Worm (Caenorhabditis elegans) whole organism, midembryonic: ENCODE data around the gene clec-141.

ENCODE experiments used
- T22C8.4 ChIP-seq: fragments of 200-800 bp; sonication (Bioruptor generic); IDR thresholded peaks from 2 replicates; pipeline ENCODE4 v1.3.6; 2022; ENCODE audit warnings: missing genetic modification characterization, missing compliant biosample characterization
- cog-1 ChIP-seq: sonication (generic microtip); optimal IDR thresholded peaks from 2 replicates; lab custom pipeline; 2016; ENCODE audit warnings: missing genetic modification characterization, missing compliant biosample characterization
- flt-1 ChIP-seq: fragments of 200-800 bp; sonication (Bioruptor generic); IDR thresholded peaks from 2 replicates; pipeline ENCODE4 v1.3.6; 2022; ENCODE audit warnings: missing genetic modification characterization, missing compliant biosample characterization
- klf-2 ChIP-seq: fragments of 200-800 bp; sonication (Bioruptor generic); conservative IDR thresholded peaks from 2 replicates; pipeline ENCODE4 v1.3.6; 2022; ENCODE audit warnings: missing genetic modification reagents, missing genetic modification characterization, missing compliant biosample characterization
- ref-1 ChIP-seq: fragments of 200-800 bp; sonication (Bioruptor generic); conservative IDR thresholded peaks from 2 replicates; pipeline ENCODE4 v1.3.6; 2022; ENCODE audit warnings: missing genetic modification reagents, missing genetic modification characterization, missing compliant biosample characterization
- tab-1 ChIP-seq: fragments of 200-800 bp; sonication (Bioruptor generic); IDR thresholded peaks from 2 replicates; pipeline ENCODE4 v1.3.6; 2022; ENCODE audit warnings: missing genetic modification characterization, missing compliant biosample characterization
- ztf-29 ChIP-seq: fragments of 200-800 bp; sonication (Bioruptor generic); IDR thresholded peaks from 2 replicates; pipeline ENCODE4 v1.3.6; 2022; ENCODE audit warnings: missing genetic modification reagents, missing genetic modification characterization, missing compliant biosample characterization

DNA sequence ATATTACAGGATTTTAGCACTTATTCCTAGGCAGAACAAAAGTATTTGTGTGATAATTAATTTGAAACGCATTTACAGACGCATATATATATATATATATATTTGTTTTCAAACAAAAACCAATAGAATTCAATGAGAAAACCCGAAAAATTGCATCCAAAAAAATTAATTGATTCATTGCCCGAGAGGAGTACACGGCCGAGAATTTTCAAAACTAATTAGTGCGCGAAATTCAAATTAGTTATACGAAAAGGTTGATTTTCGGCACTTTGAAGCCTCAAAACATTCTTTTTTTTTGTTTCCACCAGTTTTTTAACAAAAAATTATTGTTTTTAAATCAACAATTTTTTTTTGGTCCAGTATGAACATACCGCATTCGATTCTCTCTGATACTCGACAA is 16.0 kb downstream of the clec-141 start:
- TF ChIP-seq flt-1 (GFP tag; lab: Robert Waterston, UW) (no peak), T22C8.4 (GFP tag; lab: Robert Waterston, UW) (no peak), cog-1 (tag; lab: Kevin White, UChicago) (no peak), klf-2 (GFP tag; lab: Robert Waterston, UW) (no peak), tab-1 (GFP tag; lab: Robert Waterston, UW) (no peak), ref-1 (GFP tag; lab: Robert Waterston, UW) (no peak), ztf-29 (GFP tag; lab: Robert Waterston, UW) (no peak)
